Fruit fly (Drosophila melanogaster): Measurements from ENCODE around the gene CG13950.

CG13950 gene

dm6 chr2L:847988-848622 lies 11.9 kb upstream of the CG13950 start (continued):
- TF ChIP-seq CG11093 (GFP tag; IDR thresholded peaks at IDR 0.05) (no peak), onecut (GFP tag; IDR thresholded peaks at IDR 0.05) (no peak), CG7786 (GFP tag; optimal IDR thresholded peaks at IDR 0.05) (no peak), CG10979 (tag; optimal IDR thresholded peaks at IDR 0.05) (no peak), Opbp (GFP tag; IDR thresholded peaks at IDR 0.05; ENCODE audit: partially characterized antibody) (no peak), emc (GFP tag; optimal IDR thresholded peaks at IDR 0.05) (no peak), CG10462 (GFP tag; optimal IDR thresholded peaks at IDR 0.05) (no peak), Aef1 (GFP tag; IDR thresholded peaks at IDR 0.05) (no peak), PHDP (tag; optimal IDR thresholded peaks at IDR 0.05) (no peak), CG3407 (GFP tag; optimal IDR thresholded peaks at IDR 0.05) (no peak), CG12391 (tag; optimal IDR thresholded peaks at IDR 0.05) (no peak), CG10654 (GFP tag; optimal IDR thresholded peaks at IDR 0.05) (no peak), sens (GFP tag) (peak; percentile 22), Bdp1 (GFP tag; optimal IDR thresholded peaks at IDR 0.05) (no peak), CG18619 (GFP tag; optimal IDR thresholded peaks at IDR 0.05) (no peak), en (GFP tag; optimal IDR thresholded peaks at IDR 0.05) (no peak), Taf1 (GFP tag; IDR thresholded peaks at IDR 0.05) (no peak), lbe (GFP tag; optimal IDR thresholded peaks at IDR 0.05) (peak; percentile 38), CG7745 (tag; optimal IDR thresholded peaks at IDR 0.05) (no peak), ase (GFP tag; IDR thresholded peaks at IDR 0.05) (no peak), bsh (GFP tag; optimal IDR thresholded peaks at IDR 0.05) (peak in 1 of 2 experiments; percentile 32), CG12155 (GFP tag; optimal IDR thresholded peaks at IDR 0.05) (no peak), CG17829 (tag; optimal IDR thresholded peaks at IDR 0.05) (no peak), HmgD (GFP tag; optimal IDR thresholded peaks at IDR 0.05) (no peak), Med (GFP tag) (peak; percentile 43), CG6272 (GFP tag; IDR thresholded peaks at IDR 0.05) (no peak), usp (GFP tag; optimal IDR thresholded peaks at IDR 0.05) (no peak), cad (GFP tag; optimal IDR thresholded peaks at IDR 0.05) (no peak), Xbp1 (GFP tag; optimal IDR thresholded peaks at IDR 0.05) (no peak), CG16863 (GFP tag; optimal IDR thresholded peaks at IDR 0.05) (no peak), rib (GFP tag; IDR thresholded peaks at IDR 0.05) (no peak), Myb (GFP tag; optimal IDR thresholded peaks at IDR 0.05) (no peak), kni (GFP tag; optimal IDR thresholded peaks at IDR 0.05) (peak; percentile 67), Ravus (GFP tag; IDR thresholded peaks at IDR 0.05) (no peak), CG6683 (GFP tag; optimal IDR thresholded peaks at IDR 0.05) (no peak), pan (optimal IDR thresholded peaks at IDR 0.05) (no peak), pan (GFP tag; optimal IDR thresholded peaks at IDR 0.05 in 1 of 2, IDR thresholded peaks at IDR 0.05 in 1 of 2) (no peak), CG17328 (GFP tag; IDR thresholded peaks at IDR 0.05) (no peak), CG8924 (tag; optimal IDR thresholded peaks at IDR 0.05) (no peak)

DNA sequence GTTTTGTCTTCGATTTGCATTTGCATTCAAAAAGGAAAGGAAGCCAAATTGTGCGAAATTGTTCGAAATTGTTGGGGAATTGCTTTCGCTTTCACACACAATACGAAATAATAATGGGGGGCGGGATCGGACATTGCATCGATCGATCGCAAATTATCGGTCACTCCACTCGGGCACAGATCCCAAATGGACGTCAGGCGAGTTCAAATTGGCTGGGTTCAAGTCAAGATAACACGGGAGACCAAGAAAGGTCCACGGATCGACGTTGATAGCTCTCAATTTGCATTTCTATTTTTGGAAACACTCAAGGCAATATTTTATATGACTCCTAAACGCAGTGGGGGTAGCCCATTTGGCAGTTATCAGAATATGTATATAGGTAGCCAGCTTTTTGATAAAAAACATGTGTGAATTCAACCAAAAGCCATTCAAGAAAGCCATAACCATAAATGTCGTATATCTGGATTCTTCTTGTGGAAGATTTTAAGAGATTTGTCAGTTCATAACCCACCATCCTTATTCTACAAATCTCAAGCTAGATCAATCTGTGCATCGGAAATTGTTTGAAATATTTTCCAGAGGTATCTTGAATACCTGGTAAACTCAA lies 10.8 kb upstream of the CG13950 start:
- TF ChIP-seq CG31365 (tag; optimal IDR thresholded peaks at IDR 0.05), result no peak
- peak; percentile 9 for TF ChIP-seq sens (GFP tag)
- TF ChIP-seq Max (GFP tag; optimal IDR thresholded peaks at IDR 0.05), result no peak

Measured in whole organism, embryonic.